Worm (Caenorhabditis elegans): Measurements from ENCODE around the gene josd-1.
A peak's percentile ranks its signal among the peaks of the same experiment; 100 is the strongest.

DNA sequence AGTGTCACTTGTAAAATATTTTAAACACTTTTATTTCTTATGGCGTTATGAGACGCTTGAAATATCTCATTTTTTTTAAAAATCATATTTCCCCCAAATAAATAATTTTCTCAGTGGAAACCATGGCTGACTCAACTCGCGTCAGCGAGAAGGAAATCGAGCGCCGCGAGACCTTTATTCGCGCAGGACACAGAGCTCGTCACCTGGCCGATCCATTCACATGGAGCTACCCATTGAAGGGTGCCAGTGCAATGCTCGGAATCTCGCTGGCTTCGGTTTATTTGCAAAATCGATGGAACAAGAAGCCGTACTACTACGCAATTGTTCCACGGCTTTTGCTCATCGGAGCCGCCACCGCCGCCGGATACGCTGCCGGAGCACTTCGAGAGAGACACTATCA is 49.7 kb upstream of the josd-1 start, which contains the start of gene nduc-2:
- no peak for TF ChIP-seq sea-2 (GFP tag; IDR thresholded peaks at IDR 0.05)
- TF ChIP-seq F57C9.4 (tag; optimal IDR thresholded peaks at IDR 0.05): no peak
- no peak for TF ChIP-seq gei-17 (GFP tag; optimal IDR thresholded peaks at IDR 0.05)
- peak; percentile 26 for TF ChIP-seq ama-1 (optimal IDR thresholded peaks at IDR 0.05)
- no peak for TF ChIP-seq ama-1 (GFP tag; optimal IDR thresholded peaks at IDR 0.05)
- TF ChIP-seq F37B4.10 (GFP tag; IDR thresholded peaks at IDR 0.05): no peak
